Fruit fly (Drosophila melanogaster) Kc167 (cell line): ENCODE results near the gene CG7091.

ENCODE experiments used
- Myc ChIP-seq: fragments of >200 bp; optimal IDR thresholded peaks from 2 replicates; lab custom pipeline; 2017; ENCODE audit warnings: missing external identifiers
- Sin3A ChIP-seq: fragments of >200 bp; optimal IDR thresholded peaks from 2 replicates; lab custom pipeline; 2018; ENCODE audit warnings: missing external identifiers
- h ChIP-seq: fragments of >200 bp; optimal IDR thresholded peaks from 3 replicates; lab custom pipeline; 2018; ENCODE audit warnings: missing external identifiers
- psq ChIP-seq: fragments of >200 bp; optimal IDR thresholded peaks from 2 replicates; lab custom pipeline; 2017; ENCODE audit warnings: missing external identifiers

DNA sequence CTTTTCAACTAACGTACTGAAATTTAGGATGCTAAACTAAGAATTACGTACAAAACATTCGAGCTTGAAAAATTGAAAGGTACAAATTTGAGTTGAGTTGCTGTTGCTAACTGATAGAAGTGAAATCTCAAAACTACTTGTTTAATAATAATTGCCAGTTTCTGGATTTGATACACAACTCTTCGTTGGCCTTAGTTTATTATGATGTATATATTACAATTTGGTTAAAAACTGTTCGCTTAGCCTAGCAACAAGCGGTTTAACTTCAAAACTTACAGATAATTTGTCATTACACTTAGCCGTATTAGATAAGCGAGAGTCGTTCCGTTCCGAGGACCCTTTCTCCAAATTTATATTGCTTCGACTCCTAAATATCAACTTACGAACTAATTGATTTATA lies 10.2 kb upstream of the CG7091 start, which contains the start of the genes CG14384 and grsm:
- no peak for TF ChIP-seq h
- no peak for TF ChIP-seq Myc (lab: Kevin White, UChicago)
- TF ChIP-seq Sin3A (lab: Kevin White, UChicago), result no peak
- TF ChIP-seq psq (lab: Kevin White, UChicago), result no peak
